Fruit fly (Drosophila melanogaster): ENCODE results near the gene CG14671.

Gene CG14671

DNA sequence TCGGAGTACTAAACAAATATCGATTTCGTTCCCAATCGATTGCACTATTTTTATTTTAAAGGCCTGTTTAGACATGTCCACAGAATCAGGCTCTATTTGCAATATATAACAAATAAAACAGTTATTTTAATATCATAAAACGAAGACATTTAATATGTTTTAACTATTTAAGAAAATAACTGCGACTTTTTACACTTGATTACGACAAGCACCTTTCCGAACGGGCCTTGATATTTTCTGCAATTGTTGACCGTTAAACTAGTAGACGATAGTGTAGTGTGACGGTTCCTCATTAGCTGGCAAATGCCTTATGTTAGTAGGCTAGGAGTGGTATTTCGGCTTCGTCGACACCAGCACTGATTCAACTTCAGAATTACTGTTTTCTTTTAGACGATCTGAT, 4.0 kb upstream of the CG14671 start, which contains the start of the genes CG2931 and Rheb (continued):
- TF ChIP-seq CG6254 (GFP tag; optimal IDR thresholded peaks at IDR 0.05): no peak
- peak; percentile 67 for TF ChIP-seq Chrac-16 (GFP tag; optimal IDR thresholded peaks at IDR 0.05)
- TF ChIP-seq scrt (GFP tag; optimal IDR thresholded peaks at IDR 0.05): no peak
- TF ChIP-seq CG14710 (tag; optimal IDR thresholded peaks at IDR 0.05): peak; percentile 87
- TF ChIP-seq ewg (GFP tag; optimal IDR thresholded peaks at IDR 0.05): peak; percentile 45
- TF ChIP-seq ap (GFP tag; IDR thresholded peaks at IDR 0.05): peak; percentile 42; the same call in 1 of the 2 replicates
- TF ChIP-seq pnt (GFP tag; optimal IDR thresholded peaks at IDR 0.05): peak; percentile 46
- TF ChIP-seq CG32767 (GFP tag; IDR thresholded peaks at IDR 0.05): 0 out of 2 replicates have a peak, but pooled peaks have one; percentile 18
- no peak for TF ChIP-seq fd102C (GFP tag; optimal IDR thresholded peaks at IDR 0.05)
- TF ChIP-seq Side (GFP tag; optimal IDR thresholded peaks at IDR 0.05): no peak
- TF ChIP-seq onecut (GFP tag; IDR thresholded peaks at IDR 0.05): peak; percentile 84
- TF ChIP-seq BtbVII (GFP tag; optimal IDR thresholded peaks at IDR 0.05): no peak
- TF ChIP-seq CG11560 (tag; IDR thresholded peaks at IDR 0.05): no peak
- TF ChIP-seq CG6689 (GFP tag; IDR thresholded peaks at IDR 0.05): peak; percentile 69
- TF ChIP-seq lmd (GFP tag; IDR thresholded peaks at IDR 0.05): peak; percentile 63
- TF ChIP-seq B-H1 (GFP tag; IDR thresholded peaks at IDR 0.05): no peak; the same call in 2 of the 3 replicates
- peak; percentile 83 for TF ChIP-seq CG9932 (GFP tag; IDR thresholded peaks at IDR 0.05)
- TF ChIP-seq Bgb (GFP tag; IDR thresholded peaks at IDR 0.05; ENCODE audit: partially characterized antibody): peak; percentile 74
- no peak for TF ChIP-seq CG1792 (GFP tag; optimal IDR thresholded peaks at IDR 0.05)
- TF ChIP-seq Dp (GFP tag; optimal IDR thresholded peaks at IDR 0.05): peak; percentile 35
- TF ChIP-seq CG4282 (GFP tag; optimal IDR thresholded peaks at IDR 0.05): no peak
- TF ChIP-seq dati (GFP tag; IDR thresholded peaks at IDR 0.05): no peak
- TF ChIP-seq Camta (GFP tag; optimal IDR thresholded peaks at IDR 0.05): peak; percentile 51
- TF ChIP-seq CG10959 (GFP tag; IDR thresholded peaks at IDR 0.05): no peak
- TF ChIP-seq CG14965 (GFP tag; optimal IDR thresholded peaks at IDR 0.05; ENCODE audit: borderline replicate concordance): no peak
- peak; percentile 43 for TF ChIP-seq pho (GFP tag; optimal IDR thresholded peaks at IDR 0.05)
- TF ChIP-seq CG9215 (GFP tag; IDR thresholded peaks at IDR 0.05): peak; percentile 52
- peak; percentile 81 for TF ChIP-seq CG15514 (GFP tag; optimal IDR thresholded peaks at IDR 0.05)
- TF ChIP-seq CG7357 (GFP tag; IDR thresholded peaks at IDR 0.05): peak; percentile 74
- TF ChIP-seq CG12219 (GFP tag; optimal IDR thresholded peaks at IDR 0.05): no peak
- no peak for TF ChIP-seq hth (optimal IDR thresholded peaks at IDR 0.05)
- no peak for TF ChIP-seq pan (optimal IDR thresholded peaks at IDR 0.05)
- TF ChIP-seq pan (GFP tag; optimal IDR thresholded peaks at IDR 0.05 in 1 of 2, IDR thresholded peaks at IDR 0.05 in 1 of 2): peak in 1 of 2 experiments; percentile 79
- peak; percentile 42 for TF ChIP-seq vfl (GFP tag; optimal IDR thresholded peaks at IDR 0.05)
- peak; percentile 83 for TF ChIP-seq CG16813 (GFP tag; IDR thresholded peaks at IDR 0.05; ENCODE audit: partially characterized antibody)
- TF ChIP-seq bab2 (GFP tag; optimal IDR thresholded peaks at IDR 0.05): no peak
- TF ChIP-seq cg (GFP tag; optimal IDR thresholded peaks at IDR 0.05): peak; percentile 2
- TF ChIP-seq klu (GFP tag; IDR thresholded peaks at IDR 0.05): peak; percentile 25; the same call in 1 of the 2 replicates
- TF ChIP-seq HLH4C (GFP tag; IDR thresholded peaks at IDR 0.05; ENCODE audit: partially characterized antibody): peak; percentile 65
- no peak for TF ChIP-seq ro (GFP tag; IDR thresholded peaks at IDR 0.05)
- TF ChIP-seq Sin3A (optimal IDR thresholded peaks at IDR 0.05): peak; percentile 71
- peak; percentile 4 for TF ChIP-seq CG8089 (GFP tag; optimal IDR thresholded peaks at IDR 0.05)
- TF ChIP-seq CG8281 (tag; optimal IDR thresholded peaks at IDR 0.05): no peak
- TF ChIP-seq sima (GFP tag; optimal IDR thresholded peaks at IDR 0.05): no peak
